Fruit fly (Drosophila melanogaster) whole organism, embryonic: ENCODE results near the gene pbl.

ENCODE experiments used
- B-H1 ChIP-seq: fragments of 200-800 bp; sonication (Bioruptor generic); IDR thresholded peaks from 3 replicates; pipeline ENCODE4 v1.3.6; 2022; ENCODE audit warnings: missing biosample characterization, missing genetic modification characterization
- CG11456 ChIP-seq: fragments of 200-800 bp; sonication (Bioruptor generic); IDR thresholded peaks from 3 replicates; pipeline ENCODE4 v1.3.6; 2022; ENCODE audit warnings: missing biosample characterization, missing genetic modification characterization
- CG12219 ChIP-seq: fragments of 200-800 bp; sonication (Bioruptor generic); optimal IDR thresholded peaks from 3 replicates; lab custom pipeline; 2018; ENCODE audit warnings: missing biosample characterization, mild to moderate bottlenecking, missing genetic modification characterization
- CG13894 ChIP-seq: fragments of 200-800 bp; sonication (Bioruptor generic); optimal IDR thresholded peaks from 3 replicates; lab custom pipeline; 2018; ENCODE audit warnings: missing biosample characterization, mild to moderate bottlenecking, missing genetic modification characterization, moderate library complexity
- CG14860 ChIP-seq: fragments of 200-800 bp; sonication (Bioruptor generic); IDR thresholded peaks from 3 replicates; pipeline ENCODE4 v1.3.6; 2022; ENCODE audit warnings: missing biosample characterization, missing genetic modification characterization; ENCODE audit not compliant: partially characterized antibody
- CG1603 ChIP-seq: fragments of 200-800 bp; sonication (Bioruptor generic); optimal IDR thresholded peaks from 2 replicates; lab custom pipeline; 2019; ENCODE audit warnings: missing biosample characterization, mild to moderate bottlenecking, missing genetic modification characterization, moderate library complexity
- CG17829 ChIP-seq: fragments of 200-800 bp; optimal IDR thresholded peaks from 2 replicates; lab custom pipeline; 2019; ENCODE audit warnings: missing biosample characterization, mild to moderate bottlenecking, missing genetic modification characterization, moderate library complexity
- CG2678 ChIP-seq: fragments of 200-800 bp; sonication (Bioruptor generic); optimal IDR thresholded peaks from 3 replicates; lab custom pipeline; 2019; ENCODE audit warnings: missing biosample characterization, mild to moderate bottlenecking, missing genetic modification characterization, moderate library complexity
- CG30403 ChIP-seq: fragments of 200-800 bp; sonication (Bioruptor generic); optimal IDR thresholded peaks from 3 replicates; lab custom pipeline; 2016; ENCODE audit warnings: missing biosample characterization, missing genetic modification characterization
- CG3065 ChIP-seq: fragments of 200-800 bp; sonication (Bioruptor generic); optimal IDR thresholded peaks from 2 replicates; lab custom pipeline; 2016; ENCODE audit warnings: missing biosample characterization, missing genetic modification characterization
- CG3163 ChIP-seq: fragments of 200-800 bp; sonication (Bioruptor generic); optimal IDR thresholded peaks from 3 replicates; lab custom pipeline; 2016; ENCODE audit warnings: missing biosample characterization, missing genetic modification characterization
- CG32532 ChIP-seq: fragments of 200-800 bp; sonication (Bioruptor generic); IDR thresholded peaks from 2 replicates; pipeline ENCODE4 v1.3.6; 2022; ENCODE audit warnings: missing biosample characterization, missing genetic modification characterization
- CG3281 ChIP-seq: fragments of 200-800 bp; sonication (Bioruptor generic); optimal IDR thresholded peaks from 3 replicates; lab custom pipeline; 2017; ENCODE audit warnings: missing biosample characterization, mild to moderate bottlenecking, missing genetic modification characterization
- CG33557 ChIP-seq: fragments of 200-800 bp; sonication (Bioruptor generic); optimal IDR thresholded peaks from 2 replicates; lab custom pipeline; 2019; ENCODE audit warnings: missing biosample characterization, mild to moderate bottlenecking, missing genetic modification characterization, moderate library complexity
- CG34422 ChIP-seq: fragments of 200-800 bp; sonication (Bioruptor generic); IDR thresholded peaks from 3 replicates; pipeline ENCODE4 v1.3.6; 2022; ENCODE audit warnings: missing biosample characterization, missing genetic modification characterization
- CG4282 ChIP-seq: fragments of 200-800 bp; sonication (Bioruptor generic); optimal IDR thresholded peaks from 2 replicates; lab custom pipeline; 2016; ENCODE audit warnings: missing biosample characterization, missing genetic modification characterization
- CG6654 ChIP-seq: fragments of 200-800 bp; sonication (Bioruptor generic); optimal IDR thresholded peaks from 2 replicates; lab custom pipeline; 2017; ENCODE audit warnings: missing biosample characterization, mild to moderate bottlenecking, missing genetic modification characterization
- CG8290 ChIP-seq, 3 experiments: fragments of 200-800 bp; sonication (Bioruptor generic); optimal IDR thresholded peaks; 2 replicates each; lab custom pipeline; 2016 to 2019; ENCODE audit warnings: missing biosample characterization in 3 of 3, missing genetic modification characterization in 3 of 3, mild to moderate bottlenecking in 2 of 3, moderate library complexity in 1 of 3
- CG8388 ChIP-seq: fragments of 200-800 bp; sonication (Bioruptor generic); optimal IDR thresholded peaks from 2 replicates; lab custom pipeline; 2019; ENCODE audit warnings: missing biosample characterization, mild to moderate bottlenecking, missing genetic modification characterization, moderate library complexity
- CHES-1-like ChIP-seq: fragments of 200-800 bp; sonication (Bioruptor generic); optimal IDR thresholded peaks from 2 replicates; lab custom pipeline; 2016; ENCODE audit warnings: missing biosample characterization, missing genetic modification characterization
- Deaf1 ChIP-seq: fragments of 200-800 bp; optimal IDR thresholded peaks from 3 replicates; lab custom pipeline; 2019; ENCODE audit warnings: missing biosample characterization, mild to moderate bottlenecking, missing genetic modification characterization, moderate library complexity
- Dfd ChIP-seq, 2 experiments: fragments of >200 bp; optimal IDR thresholded peaks; 2 replicates each; lab custom pipeline; 2017; ENCODE audit warnings: missing biosample characterization in 2 of 2, missing genetic modification characterization in 2 of 2
- Ets65A ChIP-seq: fragments of 200-800 bp; sonication (Bioruptor generic); peaks from one replicate; lab custom pipeline; 2016; ENCODE audit warnings: missing biosample characterization, missing genetic modification characterization
- Ets97D ChIP-seq: fragments of 200-800 bp; sonication (Bioruptor generic); optimal IDR thresholded peaks from 3 replicates; lab custom pipeline; 2016; ENCODE audit warnings: missing biosample characterization, missing genetic modification characterization
- Hr39 ChIP-seq: fragments of >200 bp; optimal IDR thresholded peaks from 2 replicates; lab custom pipeline; 2017
- Mrtf ChIP-seq: fragments of 200-800 bp; sonication (Bioruptor generic); IDR thresholded peaks from 3 replicates; pipeline ENCODE4 v1.3.6; 2022; ENCODE audit warnings: missing biosample characterization, missing genetic modification characterization
- Myb ChIP-seq: fragments of 200-800 bp; sonication (Bioruptor generic); optimal IDR thresholded peaks from 2 replicates; lab custom pipeline; 2016; ENCODE audit warnings: missing biosample characterization, missing genetic modification characterization
- Nf-YA ChIP-seq: fragments of 200-800 bp; sonication (Bioruptor generic); IDR thresholded peaks from 2 replicates; pipeline ENCODE4 v1.3.6; 2022; ENCODE audit warnings: missing biosample characterization, missing genetic modification characterization
- Opbp ChIP-seq: fragments of 200-800 bp; sonication (Bioruptor generic); IDR thresholded peaks from 3 replicates; pipeline ENCODE4 v1.3.6; 2022; ENCODE audit warnings: missing biosample characterization, missing genetic modification characterization; ENCODE audit not compliant: partially characterized antibody
- Sox102F ChIP-seq: fragments of 200-800 bp; sonication (Bioruptor generic); optimal IDR thresholded peaks from 2 replicates; lab custom pipeline; 2018; ENCODE audit warnings: missing biosample characterization, mild to moderate bottlenecking, missing genetic modification characterization, moderate library complexity
- Vsx1 ChIP-seq: fragments of 200-800 bp; sonication (Bioruptor generic); optimal IDR thresholded peaks from 2 replicates; lab custom pipeline; 2017; ENCODE audit warnings: missing biosample characterization, mild to moderate bottlenecking, missing genetic modification characterization, missing genetic modification reagents
- ap ChIP-seq: fragments of 200-800 bp; sonication (Bioruptor generic); IDR thresholded peaks from 2 replicates; pipeline ENCODE4 v1.3.6; 2022; ENCODE audit warnings: missing biosample characterization, missing genetic modification characterization
- cg ChIP-seq: fragments of 200-800 bp; sonication (Bioruptor generic); optimal IDR thresholded peaks from 3 replicates; lab custom pipeline; 2019; ENCODE audit warnings: missing biosample characterization, mild to moderate bottlenecking, missing genetic modification characterization, moderate library complexity
- crol ChIP-seq: fragments of 200-800 bp; sonication (Bioruptor generic); IDR thresholded peaks from 2 replicates; pipeline ENCODE4 v1.3.6; 2022; ENCODE audit warnings: missing biosample characterization, missing genetic modification characterization
- da ChIP-seq: fragments of 200-800 bp; sonication (Bioruptor generic); optimal IDR thresholded peaks from 2 replicates; lab custom pipeline; 2016; ENCODE audit warnings: missing biosample characterization, missing genetic modification characterization
- dimm ChIP-seq: fragments of 200-800 bp; sonication (Bioruptor generic); IDR thresholded peaks from 2 replicates; pipeline ENCODE4 v1.3.6; 2022; ENCODE audit warnings: missing biosample characterization, missing genetic modification characterization
- fd102C ChIP-seq: fragments of 200-800 bp; sonication (Bioruptor generic); optimal IDR thresholded peaks from 2 replicates; lab custom pipeline; 2018; ENCODE audit warnings: missing biosample characterization, mild to moderate bottlenecking, missing genetic modification characterization, moderate library complexity
- grn ChIP-seq: fragments of 200-800 bp; sonication (Bioruptor generic); optimal IDR thresholded peaks from 3 replicates; lab custom pipeline; 2017; ENCODE audit warnings: missing biosample characterization, missing genetic modification characterization
- maf-S ChIP-seq: fragments of 200-800 bp; sonication (Bioruptor generic); optimal IDR thresholded peaks from 2 replicates; lab custom pipeline; 2016; ENCODE audit warnings: missing biosample characterization, missing genetic modification characterization
- mld ChIP-seq: fragments of 200-800 bp; sonication (Bioruptor generic); IDR thresholded peaks from 3 replicates; pipeline ENCODE4 v1.3.6; 2022; ENCODE audit warnings: missing biosample characterization, missing genetic modification characterization; ENCODE audit not compliant: partially characterized antibody
- nerfin-1 ChIP-seq: fragments of 200-800 bp; sonication (Bioruptor generic); optimal IDR thresholded peaks from 3 replicates; lab custom pipeline; 2019; ENCODE audit warnings: missing biosample characterization, mild to moderate bottlenecking, missing genetic modification characterization, moderate library complexity
- pnt ChIP-seq: fragments of 200-800 bp; sonication (Bioruptor generic); optimal IDR thresholded peaks from 3 replicates; lab custom pipeline; 2016; ENCODE audit warnings: missing biosample characterization, missing genetic modification characterization
- seq ChIP-seq: fragments of 200-800 bp; sonication (Bioruptor generic); IDR thresholded peaks from 2 replicates; pipeline ENCODE4 v1.3.6; 2022; ENCODE audit warnings: missing biosample characterization, missing genetic modification characterization
- shn ChIP-seq: fragments of 200-800 bp; sonication (Bioruptor generic); optimal IDR thresholded peaks from 3 replicates; lab custom pipeline; 2016; ENCODE audit warnings: missing biosample characterization, missing genetic modification characterization
- sisA ChIP-seq: fragments of 200-800 bp; sonication (Bioruptor generic); IDR thresholded peaks from 2 replicates; pipeline ENCODE4 v1.3.6; 2022; ENCODE audit warnings: missing biosample characterization, missing genetic modification characterization
- sqz ChIP-seq: fragments of 200-800 bp; sonication (Bioruptor generic); optimal IDR thresholded peaks from 3 replicates; lab custom pipeline; 2018; ENCODE audit warnings: missing biosample characterization, mild to moderate bottlenecking, missing genetic modification characterization
- tin ChIP-seq: fragments of 200-800 bp; sonication (Bioruptor generic); optimal IDR thresholded peaks from 3 replicates; lab custom pipeline; 2016; ENCODE audit warnings: missing biosample characterization, missing genetic modification characterization
- tio ChIP-seq: fragments of 200-800 bp; sonication (Bioruptor generic); optimal IDR thresholded peaks from 2 replicates; lab custom pipeline; 2017; ENCODE audit warnings: missing biosample characterization, missing genetic modification characterization, inconsistent platforms
- tx ChIP-seq: fragments of 200-800 bp; sonication (Bioruptor generic); optimal IDR thresholded peaks from 2 replicates; lab custom pipeline; 2016; ENCODE audit warnings: missing biosample characterization, missing genetic modification characterization
- zf30C ChIP-seq: fragments of 200-800 bp; sonication (Bioruptor generic); optimal IDR thresholded peaks from 3 replicates; lab custom pipeline; 2018; ENCODE audit warnings: missing biosample characterization, mild to moderate bottlenecking, missing genetic modification characterization

pbl gene

DNA sequence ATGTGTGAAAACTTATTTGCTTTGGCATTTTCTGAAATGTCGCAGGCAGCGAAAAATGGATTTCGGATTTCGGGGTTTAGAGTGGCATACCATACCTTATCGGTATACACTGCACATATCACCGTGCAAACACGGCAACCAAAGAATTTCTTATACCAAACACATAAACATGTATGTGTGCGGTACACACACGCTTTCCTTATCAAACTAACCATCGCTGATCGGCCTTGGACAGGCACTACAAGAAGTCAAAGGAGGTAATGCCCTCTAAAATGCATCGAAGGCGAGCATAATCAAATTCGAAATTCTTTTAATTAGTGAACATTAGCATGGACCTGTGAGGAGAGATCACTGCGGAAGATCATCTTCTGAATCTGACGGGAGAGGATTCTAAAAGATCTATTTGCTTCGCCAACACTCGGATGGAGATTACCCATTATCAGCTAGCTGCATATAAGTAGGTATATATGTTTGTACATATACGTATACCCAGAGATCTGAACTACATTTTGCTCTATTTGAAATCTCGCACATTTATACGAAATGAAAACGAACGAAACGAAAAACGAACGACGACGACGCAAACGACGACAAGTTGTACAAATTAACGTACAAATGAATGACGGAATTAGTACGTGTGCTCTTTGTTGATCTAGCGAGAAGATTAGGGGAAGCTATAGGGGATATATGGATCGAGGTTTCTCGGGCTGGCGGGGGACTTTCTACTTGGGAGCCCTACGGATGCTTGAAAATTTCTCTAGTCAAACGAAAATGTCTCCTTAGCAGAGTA, 53.2 kb downstream of the pbl start (continued):
- TF ChIP-seq seq (peak; percentile 26; the same call in 1 of the 2 replicates), Ets65A (GFP tag; lab: Kevin White, UChicago) (no peak), CG8290 (GFP tag; optimal IDR thresholded peaks at IDR 0.05; lab: Kevin White, UChicago) (no peak), CG8290 (tag; optimal IDR thresholded peaks at IDR 0.05; lab: Kevin White, UChicago) (peak in 1 of 2 experiments; percentile 11), tx (GFP tag; lab: Kevin White, UChicago) (no peak), sqz (GFP tag; lab: Kevin White, UChicago) (peak; percentile 11), crol (GFP tag; lab: Robert Waterston, UW) (no peak), cg (peak; percentile 62), CG4282 (no peak), CG8388 (GFP tag; lab: Kevin White, UChicago) (no peak), tio (no peak), CG17829 (tag; lab: Kevin White, UChicago) (no peak), grn (GFP tag; lab: Kevin White, UChicago) (peak; percentile 66), mld (GFP tag; lab: Robert Waterston, UW) (no peak), CG3281 (no peak), CG1603 (no peak), Deaf1 (tag; lab: Kevin White, UChicago) (peak; percentile 86), zf30C (GFP tag; lab: Kevin White, UChicago) (no peak), Dfd (GFP tag; optimal IDR thresholded peaks at IDR 0.05; lab: Kevin White, UChicago) (no peak), Opbp (GFP tag; lab: Robert Waterston, UW) (no peak), dimm (GFP tag; lab: Robert Waterston, UW) (no peak), pnt (GFP tag; lab: Kevin White, UChicago) (no peak), shn (GFP tag; lab: Kevin White, UChicago) (no peak), Vsx1 (GFP tag; lab: Kevin White, UChicago) (no peak), Mrtf (GFP tag; lab: Robert Waterston, UW) (no peak), Myb (no peak), CG3163 (no peak), CG33557 (GFP tag; lab: Kevin White, UChicago) (peak; percentile 33), CG11456 (GFP tag; lab: Robert Waterston, UW) (no peak), CG13894 (tag; lab: Kevin White, UChicago) (no peak), tin (GFP tag; lab: Kevin White, UChicago) (no peak), Nf-YA (GFP tag; lab: Robert Waterston, UW) (no peak), CG3065 (GFP tag; lab: Kevin White, UChicago) (no peak), maf-S (GFP tag; lab: Kevin White, UChicago) (no peak), Hr39 (lab: Kevin White, UChicago) (no peak), CG12219 (GFP tag; lab: Kevin White, UChicago) (no peak), nerfin-1 (tag; lab: Kevin White, UChicago) (no peak), CG2678 (no peak), CG6654 (GFP tag; lab: Kevin White, UChicago) (no peak), Ets97D (GFP tag; lab: Kevin White, UChicago) (no peak), B-H1 (GFP tag; lab: Robert Waterston, UW) (no peak), fd102C (no peak), ap (GFP tag; lab: Robert Waterston, UW) (no peak), Sox102F (GFP tag; lab: Kevin White, UChicago) (no peak), CG34422 (no peak), CG32532 (0 out of 2 replicates have a peak, but pooled peaks have one; percentile 10), CG30403 (GFP tag; lab: Kevin White, UChicago) (no peak), da (GFP tag; lab: Kevin White, UChicago) (no peak), CHES-1-like (GFP tag; lab: Kevin White, UChicago) (no peak), sisA (GFP tag; lab: Robert Waterston, UW) (no peak), CG14860 (GFP tag; lab: Robert Waterston, UW) (no peak)
